Fruit fly (Drosophila melanogaster): ENCODE results near the gene Ccp84Ag.

dm6 chr3R:6664371-6665116 lies 22.0 kb upstream of the Ccp84Ag start:
- TF ChIP-seq acj6 (GFP tag; optimal IDR thresholded peaks at IDR 0.05) (no peak), Met (GFP tag; optimal IDR thresholded peaks at IDR 0.05) (no peak), CG16779 (tag; optimal IDR thresholded peaks at IDR 0.05) (no peak), CG3032 (tag; optimal IDR thresholded peaks at IDR 0.05) (no peak), dac (GFP tag; optimal IDR thresholded peaks at IDR 0.05) (peak; percentile 1), CG3919 (GFP tag; optimal IDR thresholded peaks at IDR 0.05) (peak; percentile 26), CG15336 (GFP tag; IDR thresholded peaks at IDR 0.05) (no peak), CG10669 (GFP tag; optimal IDR thresholded peaks at IDR 0.05) (no peak), CG8632 (GFP tag; optimal IDR thresholded peaks at IDR 0.05) (no peak), pdm3 (GFP tag; optimal IDR thresholded peaks at IDR 0.05) (no peak)
